Worm (Caenorhabditis elegans) whole organism, late embryonic: ENCODE data around the gene col-84.

Experiments
- K02D7.2 ChIP-seq: sonication (generic microtip); optimal IDR thresholded peaks from 2 replicates; lab custom pipeline; 2017; ENCODE audit warnings: mild to moderate bottlenecking, missing genetic modification characterization, missing compliant biosample characterization
- ceh-18 ChIP-seq: sonication (generic microtip); optimal IDR thresholded peaks from 2 replicates; lab custom pipeline; 2016; ENCODE audit warnings: missing genetic modification characterization, missing compliant biosample characterization
- ceh-22 ChIP-seq: sonication (generic microtip); optimal IDR thresholded peaks from 2 replicates; lab custom pipeline; 2017; ENCODE audit warnings: missing biosample characterization, missing genetic modification characterization
- ceh-24 ChIP-seq: sonication (generic microtip); optimal IDR thresholded peaks from 2 replicates; lab custom pipeline; 2016; ENCODE audit warnings: mild to moderate bottlenecking, missing genetic modification characterization, missing compliant biosample characterization
- ceh-30 ChIP-seq: fragments of 150-350 bp; optimal IDR thresholded peaks from 2 replicates; lab custom pipeline; 2014; ENCODE audit warnings: missing biosample characterization, missing genetic modification characterization
- che-1 ChIP-seq: sonication (generic microtip); optimal IDR thresholded peaks from 2 replicates; lab custom pipeline; 2016; ENCODE audit warnings: mild to moderate bottlenecking, missing genetic modification characterization, missing compliant biosample characterization
- dmd-4 ChIP-seq: sonication (generic microtip); optimal IDR thresholded peaks from 2 replicates; lab custom pipeline; 2016; ENCODE audit warnings: borderline replicate concordance, missing genetic modification characterization, missing compliant biosample characterization
- elt-2 ChIP-seq: sonication (generic microtip); optimal IDR thresholded peaks from 2 replicates; lab custom pipeline; 2016; ENCODE audit warnings: missing genetic modification reagents, missing genetic modification characterization, missing compliant biosample characterization
- ets-4 ChIP-seq: sonication (generic microtip); optimal IDR thresholded peaks from 2 replicates; lab custom pipeline; 2016; ENCODE audit warnings: missing genetic modification characterization, missing compliant biosample characterization
- gmeb-2 ChIP-seq: sonication (generic microtip); optimal IDR thresholded peaks from 2 replicates; lab custom pipeline; 2016; ENCODE audit warnings: missing genetic modification characterization, inconsistent platforms, missing compliant biosample characterization
- hlh-13 ChIP-seq: fragments of 200-800 bp; sonication (Bioruptor generic); optimal IDR thresholded peaks from 2 replicates; lab custom pipeline; 2018; ENCODE audit warnings: mild to moderate bottlenecking, missing genetic modification characterization, missing compliant biosample characterization
- hlh-15 ChIP-seq: sonication (generic microtip); optimal IDR thresholded peaks from 2 replicates; lab custom pipeline; 2016; ENCODE audit warnings: missing genetic modification characterization, missing compliant biosample characterization
- hlh-30 ChIP-seq: sonication (generic microtip); optimal IDR thresholded peaks from 2 replicates; lab custom pipeline; 2017; ENCODE audit warnings: antibody characterized with exemption, missing genetic modification characterization, missing compliant biosample characterization; ENCODE audit not compliant: insufficient read depth
- hlh-8 ChIP-seq: sonication (generic microtip); optimal IDR thresholded peaks from 2 replicates; lab custom pipeline; 2016; ENCODE audit warnings: missing genotype, missing genetic modification characterization, missing compliant biosample characterization
- lim-6 ChIP-seq: sonication (generic microtip); optimal IDR thresholded peaks from 2 replicates; lab custom pipeline; 2016; ENCODE audit warnings: missing genetic modification characterization, missing compliant biosample characterization
- lin-11 ChIP-seq: fragments of 200-800 bp; sonication (Bioruptor generic); optimal IDR thresholded peaks from 2 replicates; lab custom pipeline; 2018; ENCODE audit warnings: mild to moderate bottlenecking, missing genetic modification characterization, missing compliant biosample characterization
- mec-3 ChIP-seq: sonication (generic microtip); optimal IDR thresholded peaks from 2 replicates; lab custom pipeline; 2016; ENCODE audit warnings: borderline replicate concordance, missing genetic modification characterization, missing compliant biosample characterization
- nfya-1 ChIP-seq: sonication (generic microtip); optimal IDR thresholded peaks from 2 replicates; lab custom pipeline; 2017; ENCODE audit warnings: missing genetic modification characterization, mild to moderate bottlenecking, missing compliant biosample characterization, antibody characterized with exemption, moderate library complexity
- nhr-232 ChIP-seq: sonication (generic microtip); optimal IDR thresholded peaks from 2 replicates; lab custom pipeline; 2016; ENCODE audit warnings: missing genetic modification characterization, missing compliant biosample characterization
- npax-4 ChIP-seq: sonication (generic microtip); optimal IDR thresholded peaks from 2 replicates; lab custom pipeline; 2016; ENCODE audit warnings: missing genetic modification characterization, missing compliant biosample characterization
- odd-2 ChIP-seq: sonication (generic microtip); optimal IDR thresholded peaks from 2 replicates; lab custom pipeline; 2017; ENCODE audit warnings: antibody characterized with exemption, mild to moderate bottlenecking, missing genetic modification characterization, missing compliant biosample characterization
- pag-3 ChIP-seq: sonication (generic microtip); optimal IDR thresholded peaks from 2 replicates; lab custom pipeline; 2016; ENCODE audit warnings: missing compliant biosample characterization, missing genetic modification characterization, borderline replicate concordance
- pax-1 ChIP-seq: fragments of 150-350 bp; optimal IDR thresholded peaks from 2 replicates; lab custom pipeline; 2014; ENCODE audit warnings: missing biosample characterization, missing genetic modification characterization
- pha-2 ChIP-seq: sonication (generic microtip); optimal IDR thresholded peaks from 2 replicates; lab custom pipeline; 2017; ENCODE audit warnings: mild to moderate bottlenecking, missing genetic modification characterization, missing compliant biosample characterization
- pqm-1 ChIP-seq: sonication (generic microtip); optimal IDR thresholded peaks from 2 replicates; lab custom pipeline; 2016; ENCODE audit warnings: missing genetic modification characterization, missing compliant biosample characterization
- ref-2 ChIP-seq: sonication (generic microtip); optimal IDR thresholded peaks from 2 replicates; lab custom pipeline; 2016; ENCODE audit warnings: missing genetic modification characterization, missing compliant biosample characterization
- sox-4 ChIP-seq: sonication (generic microtip); optimal IDR thresholded peaks from 2 replicates; lab custom pipeline; 2017; ENCODE audit warnings: mild to moderate bottlenecking, missing genetic modification characterization, inconsistent platforms, missing compliant biosample characterization
- tbx-2 ChIP-seq: sonication (generic microtip); optimal IDR thresholded peaks from 2 replicates; lab custom pipeline; 2016; ENCODE audit warnings: missing genetic modification characterization, missing compliant biosample characterization
- unc-55 ChIP-seq: sonication (generic microtip); optimal IDR thresholded peaks from 2 replicates; lab custom pipeline; 2017; ENCODE audit warnings: missing biosample characterization, missing genetic modification reagents, missing genetic modification characterization
- zip-5 ChIP-seq: sonication (generic microtip); optimal IDR thresholded peaks from 2 replicates; lab custom pipeline; 2016; ENCODE audit warnings: missing genetic modification characterization, missing compliant biosample characterization

col-84 gene

ce11 chrII:11868234-11868633 is at the start of gene col-84:
Gene col-84, plus strand, starts transcription at chrII:11868534.
- TF ChIP-seq elt-2 (no peak), unc-55 (GFP tag; lab: Kevin White, UChicago) (no peak), ceh-30 (tag; lab: Kevin White, UChicago) (no peak), hlh-8 (no peak), hlh-15 (tag; lab: Kevin White, UChicago) (no peak), pqm-1 (tag; lab: Kevin White, UChicago) (no peak), dmd-4 (tag; lab: Kevin White, UChicago) (no peak), ceh-24 (tag; lab: Kevin White, UChicago) (no peak), pha-2 (tag; lab: Kevin White, UChicago) (no peak), K02D7.2 (tag; lab: Kevin White, UChicago) (no peak), pax-1 (tag; lab: Kevin White, UChicago) (no peak)

ce11 chrII:11819824-11820223 is 48.5 kb upstream of the col-84 start, which contains the start of gene Y6D1A.2:
Gene Y6D1A.2, minus strand, starts transcription at chrII:11819924.
- TF ChIP-seq che-1 (tag; lab: Kevin White, UChicago) (no peak), mec-3 (tag; lab: Kevin White, UChicago) (no peak), ets-4 (tag; lab: Kevin White, UChicago) (no peak)
- TF ChIP-seq, all 69 proteins: peak for 0

- TF ChIP-seq pag-3 (no peak), nfya-1 (tag; lab: Kevin White, UChicago) (no peak), pax-1 (tag; lab: Kevin White, UChicago) (no peak), ceh-22 (tag; lab: Kevin White, UChicago) (no peak), zip-5 (tag; lab: Kevin White, UChicago) (no peak), sox-4 (tag; lab: Kevin White, UChicago) (no peak), npax-4 (tag; lab: Kevin White, UChicago) (no peak), hlh-30 (no peak), hlh-15 (tag; lab: Kevin White, UChicago) (no peak), elt-2 (no peak), ceh-18 (tag; lab: Kevin White, UChicago) (no peak), dmd-4 (tag; lab: Kevin White, UChicago) (no peak), hlh-13 (no peak), ref-2 (tag; lab: Kevin White, UChicago) (no peak), odd-2 (tag; lab: Kevin White, UChicago) (no peak), gmeb-2 (tag; lab: Kevin White, UChicago) (no peak), tbx-2 (tag; lab: Kevin White, UChicago) (no peak)
- TF ChIP-seq, all 69 proteins: peak for 0
Measured at ce11 chrII:11823566-11824308, 44.6 kb upstream of the col-84 start, which contains the start of gene Y6D1A.1. Gene Y6D1A.1, minus strand, starts transcription at chrII:11823616.

ce11 chrII:11829920-11830319 is 38.4 kb upstream of the col-84 start, which contains the start of gene pes-5:
Gene pes-5, minus strand, starts transcription at chrII:11830020.
- no peak for TF ChIP-seq unc-55 (GFP tag; lab: Kevin White, UChicago)
- no peak for TF ChIP-seq nhr-232 (tag; lab: Kevin White, UChicago)

ce11 chrII:11830601-11831000 is 37.7 kb upstream of the col-84 start:
- peak; percentile 16 for TF ChIP-seq unc-55 (GFP tag; lab: Kevin White, UChicago)
- no peak for TF ChIP-seq lim-6 (tag; lab: Kevin White, UChicago)

- TF ChIP-seq lim-6 (tag; lab: Kevin White, UChicago) (no peak), lin-11 (tag; lab: Kevin White, UChicago) (no peak), dmd-4 (tag; lab: Kevin White, UChicago) (no peak)
Measured at ce11 chrII:11832475-11832874, 35.9 kb upstream of the col-84 start, which contains the start of gene clec-144. Gene clec-144, minus strand, starts transcription at chrII:11832575.
